Fruit fly (Drosophila melanogaster): ENCODE data around the gene Aos1.
A peak's percentile ranks its signal among the peaks of the same experiment; 100 is the strongest.

Aos1 gene

dm6 chr3R:12406235-12407196, 27.1 kb downstream of the Aos1 start, which contains the start of gene CG5167 (continued):
- TF ChIP-seq CG15696 (tag; optimal IDR thresholded peaks at IDR 0.05) (peak; percentile 39), CG14860 (GFP tag; IDR thresholded peaks at IDR 0.05; ENCODE audit: partially characterized antibody) (no peak), CG8765 (GFP tag; IDR thresholded peaks at IDR 0.05) (0 out of 2 replicates have a peak, but pooled peaks have one; percentile 5), tna (GFP tag; IDR thresholded peaks at IDR 0.05; ENCODE audit: partially characterized antibody) (no peak), CG17385 (GFP tag; optimal IDR thresholded peaks at IDR 0.05) (peak; percentile 23), CG7556 (GFP tag; optimal IDR thresholded peaks at IDR 0.05) (peak; percentile 19), CG11398 (GFP tag; optimal IDR thresholded peaks at IDR 0.05) (no peak), crc (GFP tag; optimal IDR thresholded peaks at IDR 0.05) (no peak), gcm2 (GFP tag; optimal IDR thresholded peaks at IDR 0.05) (no peak), lilli (GFP tag; optimal IDR thresholded peaks at IDR 0.05) (peak; percentile 45), run (tag; optimal IDR thresholded peaks at IDR 0.05) (no peak), sug (tag; optimal IDR thresholded peaks at IDR 0.05) (peak; percentile 36), gro (GFP tag; optimal IDR thresholded peaks at IDR 0.05) (no peak), az2 (GFP tag; optimal IDR thresholded peaks at IDR 0.05) (peak; percentile 37), Mad (GFP tag; optimal IDR thresholded peaks at IDR 0.05) (no peak), CG17361 (GFP tag; IDR thresholded peaks at IDR 0.05) (peak; percentile 38; the same call in 1 of the 3 replicates), Atf-2 (GFP tag; optimal IDR thresholded peaks at IDR 0.05) (no peak), jigr1 (GFP tag; IDR thresholded peaks at IDR 0.05) (no peak), emc (GFP tag; optimal IDR thresholded peaks at IDR 0.05) (no peak), CG8290 (GFP tag; optimal IDR thresholded peaks at IDR 0.05) (peak; percentile 61), CG8290 (tag; optimal IDR thresholded peaks at IDR 0.05) (peak in 1 of 2 experiments; percentile 29), CkIIα-i1 (GFP tag; IDR thresholded peaks at IDR 0.05) (no peak), Myb (GFP tag; optimal IDR thresholded peaks at IDR 0.05) (peak; percentile 9), nerfin-2 (GFP tag; IDR thresholded peaks at IDR 0.05; ENCODE audit: partially characterized antibody) (peak; percentile 23; the same call in 1 of the 2 replicates), Vsx1 (GFP tag; optimal IDR thresholded peaks at IDR 0.05) (peak; percentile 9), CG3407 (GFP tag; optimal IDR thresholded peaks at IDR 0.05) (no peak), Mrtf (GFP tag; IDR thresholded peaks at IDR 0.05) (no peak), CG17568 (GFP tag; optimal IDR thresholded peaks at IDR 0.05) (no peak), stc (GFP tag; IDR thresholded peaks at IDR 0.05) (no peak), CG4360 (GFP tag; IDR thresholded peaks at IDR 0.05) (no peak), CG17359 (tag; optimal IDR thresholded peaks at IDR 0.05) (peak; percentile 49), dimm (GFP tag; IDR thresholded peaks at IDR 0.05) (no peak), CG12769 (tag; optimal IDR thresholded peaks at IDR 0.05) (no peak), chm (GFP tag; IDR thresholded peaks at IDR 0.05) (no peak; the same call in 1 of the 2 replicates), Mes4 (GFP tag; optimal IDR thresholded peaks at IDR 0.05) (no peak), Awh (GFP tag; IDR thresholded peaks at IDR 0.05) (no peak), CG4424 (GFP tag; optimal IDR thresholded peaks at IDR 0.05) (peak; percentile 11), CG7987 (GFP tag; optimal IDR thresholded peaks at IDR 0.05) (no peak), CG12104 (GFP tag; optimal IDR thresholded peaks at IDR 0.05) (peak; percentile 36), pnt (GFP tag; optimal IDR thresholded peaks at IDR 0.05) (no peak), CG3995 (GFP tag; optimal IDR thresholded peaks at IDR 0.05) (peak; percentile 51), zfh2 (GFP tag; optimal IDR thresholded peaks at IDR 0.05) (no peak), CG15479 (GFP tag; optimal IDR thresholded peaks at IDR 0.05) (no peak), CG16813 (GFP tag; IDR thresholded peaks at IDR 0.05; ENCODE audit: partially characterized antibody) (0 out of 3 replicates have a peak, but pooled peaks have one; percentile 8), Gsc (GFP tag; IDR thresholded peaks at IDR 0.05) (no peak), her (GFP tag; optimal IDR thresholded peaks at IDR 0.05) (no peak), CG7786 (GFP tag; optimal IDR thresholded peaks at IDR 0.05) (no peak), zf30C (GFP tag; optimal IDR thresholded peaks at IDR 0.05) (no peak), en (GFP tag; optimal IDR thresholded peaks at IDR 0.05) (no peak), Dip2 (GFP tag; IDR thresholded peaks at IDR 0.05) (no peak)
